Fruit fly (Drosophila melanogaster) whole organism, embryonic: ENCODE data around the gene Dbp73D.

ENCODE experiments used
- Aef1 ChIP-seq: fragments of 200-800 bp; sonication (Bioruptor generic); IDR thresholded peaks from 3 replicates; pipeline ENCODE4 v1.3.6; 2022; ENCODE audit warnings: missing biosample characterization, missing genetic modification characterization
- C15 ChIP-seq: fragments of 200-800 bp; sonication (Bioruptor generic); IDR thresholded peaks from 3 replicates; pipeline ENCODE4 v1.3.6; 2022; ENCODE audit warnings: missing biosample characterization, missing genetic modification characterization
- CG11696 ChIP-seq: fragments of 200-800 bp; sonication (Bioruptor generic); IDR thresholded peaks from 2 replicates; pipeline ENCODE4 v1.3.6; 2022; ENCODE audit warnings: missing biosample characterization, missing genetic modification characterization
- CG11723 ChIP-seq: fragments of 200-800 bp; sonication (Bioruptor generic); optimal IDR thresholded peaks from 2 replicates; lab custom pipeline; 2017; ENCODE audit warnings: missing biosample characterization, mild to moderate bottlenecking, missing genetic modification characterization
- CG12155 ChIP-seq: fragments of 200-800 bp; sonication (Bioruptor generic); optimal IDR thresholded peaks from 3 replicates; lab custom pipeline; 2016; ENCODE audit warnings: missing biosample characterization, missing genetic modification characterization
- CG14860 ChIP-seq: fragments of 200-800 bp; sonication (Bioruptor generic); IDR thresholded peaks from 3 replicates; pipeline ENCODE4 v1.3.6; 2022; ENCODE audit warnings: missing biosample characterization, missing genetic modification characterization; ENCODE audit not compliant: partially characterized antibody
- CG15479 ChIP-seq: fragments of 200-800 bp; sonication (Bioruptor generic); optimal IDR thresholded peaks from 3 replicates; lab custom pipeline; 2019; ENCODE audit warnings: missing biosample characterization, mild to moderate bottlenecking, missing genetic modification characterization, moderate library complexity
- CG17912 ChIP-seq: fragments of 200-800 bp; sonication (Bioruptor generic); optimal IDR thresholded peaks from 2 replicates; lab custom pipeline; 2018; ENCODE audit warnings: missing biosample characterization, mild to moderate bottlenecking, missing genetic modification characterization
- CG2129 ChIP-seq: fragments of 200-800 bp; sonication (Bioruptor generic); IDR thresholded peaks from 2 replicates; pipeline ENCODE4 v1.3.6; 2022; ENCODE audit warnings: missing biosample characterization, missing genetic modification characterization; ENCODE audit not compliant: partially characterized antibody
- CG2202 ChIP-seq: fragments of 200-800 bp; sonication (Bioruptor generic); optimal IDR thresholded peaks from 2 replicates; lab custom pipeline; 2018; ENCODE audit warnings: missing biosample characterization, mild to moderate bottlenecking, missing genetic modification characterization
- CG3995 ChIP-seq: fragments of 200-800 bp; sonication (Bioruptor generic); optimal IDR thresholded peaks from 3 replicates; lab custom pipeline; 2016; ENCODE audit warnings: missing biosample characterization, missing genetic modification characterization
- CG42726 ChIP-seq: fragments of 200-800 bp; sonication (Bioruptor generic); IDR thresholded peaks from 2 replicates; pipeline ENCODE4 v1.3.6; 2022; ENCODE audit warnings: missing biosample characterization, missing genetic modification characterization; ENCODE audit not compliant: partially characterized antibody
- CG7357 ChIP-seq: fragments of 200-800 bp; sonication (Bioruptor generic); IDR thresholded peaks from 3 replicates; pipeline ENCODE4 v1.3.6; 2022; ENCODE audit warnings: missing biosample characterization, missing genetic modification characterization
- CG9932 ChIP-seq: fragments of 200-800 bp; sonication (Bioruptor generic); IDR thresholded peaks from 2 replicates; pipeline ENCODE4 v1.3.6; 2022; ENCODE audit warnings: missing biosample characterization, missing genetic modification characterization
- CTCF ChIP-seq: fragments of 200-800 bp; sonication (Bioruptor generic); optimal IDR thresholded peaks from 2 replicates; lab custom pipeline; 2017; ENCODE audit warnings: missing biosample characterization, mild to moderate bottlenecking, missing genetic modification characterization, moderate library complexity
- D ChIP-seq, 2 experiments: fragments of 200-800 bp in 1 of 2; fragments of >200 bp in 1 of 2; sonication (Bioruptor generic) in 1 of 2; optimal IDR thresholded peaks; 2 replicates in 1 of 2; 3 replicates in 1 of 2; lab custom pipeline; 2017; ENCODE audit warnings: mild to moderate bottlenecking in 1 of 2, missing biosample characterization in 1 of 2, missing genetic modification characterization in 1 of 2, missing genetic modification reagents in 1 of 2
- D19A ChIP-seq: fragments of 200-800 bp; optimal IDR thresholded peaks from 3 replicates; lab custom pipeline; 2019; ENCODE audit warnings: missing biosample characterization, mild to moderate bottlenecking, missing genetic modification characterization, moderate library complexity
- Dll ChIP-seq: fragments of 200-800 bp; sonication (Bioruptor generic); IDR thresholded peaks from 4 replicates; pipeline ENCODE4 v1.3.6; 2022; ENCODE audit warnings: missing biosample characterization, missing genetic modification characterization; ENCODE audit not compliant: partially characterized antibody
- E2f1 ChIP-seq: fragments of 200-800 bp; sonication (Bioruptor generic); IDR thresholded peaks from 2 replicates; pipeline ENCODE4 v1.3.6; 2022; ENCODE audit warnings: missing biosample characterization, missing genetic modification characterization
- H2.0 ChIP-seq: fragments of 200-800 bp; sonication (Bioruptor generic); IDR thresholded peaks from 2 replicates; pipeline ENCODE4 v1.3.6; 2022; ENCODE audit warnings: missing biosample characterization, missing genetic modification characterization
- Lpt ChIP-seq: fragments of >200 bp; optimal IDR thresholded peaks from 2 replicates; lab custom pipeline; 2018; ENCODE audit warnings: missing biosample characterization, missing genetic modification characterization
- PHDP ChIP-seq: fragments of 200-800 bp; sonication (Bioruptor generic); optimal IDR thresholded peaks from 3 replicates; lab custom pipeline; 2018; ENCODE audit warnings: missing biosample characterization, mild to moderate bottlenecking, missing genetic modification characterization, moderate library complexity
- Ptx1 ChIP-seq: fragments of 200-800 bp; sonication (Bioruptor generic); IDR thresholded peaks from 2 replicates; pipeline ENCODE4 v1.3.6; 2022; ENCODE audit warnings: missing biosample characterization, missing genetic modification characterization
- aop ChIP-seq: fragments of 200-800 bp; sonication (Bioruptor generic); IDR thresholded peaks from 2 replicates; pipeline ENCODE4 v1.3.6; 2022; ENCODE audit warnings: missing biosample characterization, missing genetic modification characterization
- bigmax ChIP-seq: fragments of 200-800 bp; sonication (Bioruptor generic); optimal IDR thresholded peaks from 2 replicates; lab custom pipeline; 2018; ENCODE audit warnings: missing biosample characterization, mild to moderate bottlenecking, missing genetic modification characterization
- cad ChIP-seq: fragments of >200 bp; optimal IDR thresholded peaks from 2 replicates; lab custom pipeline; 2017; ENCODE audit warnings: missing biosample characterization, missing genetic modification characterization
- chif ChIP-seq, 2 experiments: fragments of 200-800 bp; sonication (Bioruptor generic); optimal IDR thresholded peaks; 3 replicates each; lab custom pipeline; 2016; ENCODE audit warnings: missing biosample characterization in 2 of 2, missing genetic modification characterization in 2 of 2
- crp ChIP-seq, 2 experiments: fragments of 200-800 bp; sonication (Bioruptor generic); optimal IDR thresholded peaks; 2 replicates in 1 of 2; 3 replicates in 1 of 2; lab custom pipeline; 2017; ENCODE audit warnings: missing biosample characterization in 2 of 2, missing genetic modification characterization in 2 of 2, mild to moderate bottlenecking in 1 of 2, moderate library complexity in 1 of 2
- insv ChIP-seq, 2 experiments: fragments of 200-800 bp; sonication (Bioruptor generic); optimal IDR thresholded peaks; 3 replicates each; lab custom pipeline; 2016 to 2018; ENCODE audit warnings: missing biosample characterization in 2 of 2, missing genetic modification characterization in 2 of 2
- ken ChIP-seq: fragments of 200-800 bp; sonication (Bioruptor generic); IDR thresholded peaks from 3 replicates; pipeline ENCODE4 v1.3.6; 2022; ENCODE audit warnings: missing biosample characterization, missing genetic modification characterization
- kni ChIP-seq: fragments of 200-800 bp; sonication (Bioruptor generic); optimal IDR thresholded peaks from 3 replicates; lab custom pipeline; 2017; ENCODE audit warnings: mild to moderate bottlenecking, missing biosample characterization, missing genetic modification reagents, missing genetic modification characterization
- nerfin-1 ChIP-seq: fragments of 200-800 bp; sonication (Bioruptor generic); optimal IDR thresholded peaks from 3 replicates; lab custom pipeline; 2019; ENCODE audit warnings: missing biosample characterization, mild to moderate bottlenecking, missing genetic modification characterization, moderate library complexity
- onecut ChIP-seq: fragments of 200-800 bp; sonication (Bioruptor generic); IDR thresholded peaks from 2 replicates; pipeline ENCODE4 v1.3.6; 2022; ENCODE audit warnings: missing biosample characterization, missing genetic modification characterization
- pros ChIP-seq: fragments of 200-800 bp; sonication (Bioruptor generic); optimal IDR thresholded peaks from 3 replicates; lab custom pipeline; 2019; ENCODE audit warnings: missing biosample characterization, mild to moderate bottlenecking, missing genetic modification characterization, moderate library complexity
- sob ChIP-seq: fragments of 200-800 bp; sonication (Bioruptor generic); IDR thresholded peaks from 2 replicates; pipeline ENCODE4 v1.3.6; 2022; ENCODE audit warnings: missing biosample characterization, missing genetic modification characterization
- tap ChIP-seq: fragments of 200-800 bp; optimal IDR thresholded peaks from 3 replicates; lab custom pipeline; 2019; ENCODE audit warnings: missing biosample characterization, mild to moderate bottlenecking, missing genetic modification characterization, moderate library complexity
- twi ChIP-seq: fragments of 200-800 bp; optimal IDR thresholded peaks from 2 replicates; lab custom pipeline; 2019; ENCODE audit warnings: missing biosample characterization, mild to moderate bottlenecking, missing genetic modification characterization, moderate library complexity
- unpg ChIP-seq: fragments of 200-800 bp; sonication (Bioruptor generic); optimal IDR thresholded peaks from 3 replicates; lab custom pipeline; 2018; ENCODE audit warnings: missing biosample characterization, mild to moderate bottlenecking, missing genetic modification characterization, moderate library complexity
- zen ChIP-seq: fragments of 200-800 bp; sonication (Bioruptor generic); optimal IDR thresholded peaks from 3 replicates; lab custom pipeline; 2018; ENCODE audit warnings: missing biosample characterization, mild to moderate bottlenecking, missing genetic modification characterization, moderate library complexity

Dbp73D gene

DNA sequence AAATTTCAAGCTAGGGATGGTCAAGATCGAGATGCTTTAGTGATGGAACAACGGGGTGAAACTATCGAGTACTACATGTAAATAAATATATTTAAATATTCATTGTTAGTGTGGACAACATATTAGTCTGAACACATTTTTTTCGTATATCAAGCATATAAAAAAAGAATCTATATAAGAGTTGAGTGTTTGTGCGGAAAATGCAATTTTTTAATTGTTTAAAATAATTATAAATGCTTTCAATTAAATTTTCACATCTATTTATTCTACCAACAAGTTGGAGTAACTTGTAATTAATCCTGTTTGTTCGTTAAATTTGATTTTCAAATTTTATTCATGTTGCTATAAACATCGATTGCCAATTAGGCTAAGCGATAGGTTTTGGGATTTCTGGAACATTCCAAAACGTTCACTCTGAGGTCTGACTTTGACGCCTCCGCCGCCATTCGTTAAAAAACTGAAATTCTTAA, 49.1 kb upstream of the Dbp73D start, which contains the start of the genes mus302 and CG9705 (continued):
- TF ChIP-seq onecut (GFP tag; lab: Robert Waterston, UW) (no peak), CG9932 (GFP tag; lab: Robert Waterston, UW) (peak; percentile 73), Dll (GFP tag; lab: Robert Waterston, UW) (peak; percentile 84), Aef1 (GFP tag; lab: Robert Waterston, UW) (peak; percentile 41; the same call in 2 of the 3 replicates), CG3995 (GFP tag; lab: Kevin White, UChicago) (peak; percentile 33), Lpt (GFP tag; lab: Kevin White, UChicago) (no peak), CG7357 (GFP tag; lab: Robert Waterston, UW) (peak; percentile 78), PHDP (tag; lab: Kevin White, UChicago) (peak; percentile 32), CG17912 (no peak), chif (GFP tag; optimal IDR thresholded peaks at IDR 0.05; lab: Kevin White, UChicago) (peak in 1 of 2 experiments; percentile 25), CG2129 (GFP tag; lab: Robert Waterston, UW) (peak; percentile 58; the same call in 1 of the 2 replicates), crp (GFP tag; optimal IDR thresholded peaks at IDR 0.05; lab: Kevin White, UChicago) (no peak), CG11696 (GFP tag; lab: Robert Waterston, UW) (no peak), nerfin-1 (tag; lab: Kevin White, UChicago) (peak; percentile 17), Ptx1 (GFP tag; lab: Robert Waterston, UW) (peak; percentile 41), CG42726 (GFP tag; lab: Robert Waterston, UW) (peak; percentile 36; the same call in 1 of the 2 replicates), CG12155 (GFP tag; lab: Kevin White, UChicago) (peak; percentile 33), CG11723 (GFP tag; lab: Kevin White, UChicago) (peak; percentile 7), CG14860 (peak; percentile 61), D19A (tag; lab: Kevin White, UChicago) (peak; percentile 12), unpg (GFP tag; lab: Kevin White, UChicago) (peak; percentile 27)

dm6 chr3L:16772755-16773523, 42.3 kb upstream of the Dbp73D start:
- no peak for TF ChIP-seq CG2202 (tag; lab: Kevin White, UChicago)
- TF ChIP-seq insv (GFP tag; optimal IDR thresholded peaks at IDR 0.05; lab: Kevin White, UChicago), result peak in 1 of 2 experiments; percentile 27
- TF ChIP-seq D (optimal IDR thresholded peaks at IDR 0.05; lab: Kevin White, UChicago), result peak; percentile 48
- TF ChIP-seq D (GFP tag; optimal IDR thresholded peaks at IDR 0.05; lab: Kevin White, UChicago), result no peak
- TF ChIP-seq twi (tag; lab: Kevin White, UChicago), result peak; percentile 74
- peak; percentile 99 for TF ChIP-seq zen
- no peak for TF ChIP-seq CTCF (GFP tag; lab: Kevin White, UChicago)
- no peak for TF ChIP-seq E2f1
- no peak for TF ChIP-seq ken (GFP tag; lab: Robert Waterston, UW)
- TF ChIP-seq bigmax, result peak; percentile 45
- TF ChIP-seq kni (GFP tag; lab: Kevin White, UChicago), result peak; percentile 20
- TF ChIP-seq cad (GFP tag; lab: Kevin White, UChicago), result peak; percentile 11
- TF ChIP-seq aop (GFP tag; lab: Robert Waterston, UW), result no peak
- no peak for TF ChIP-seq sob (GFP tag; lab: Robert Waterston, UW)
- 0 out of 3 replicates have a peak, but pooled peaks have one; percentile 17 for TF ChIP-seq C15
- TF ChIP-seq pros, result peak; percentile 92
- TF ChIP-seq tap (tag; lab: Kevin White, UChicago), result no peak
- TF ChIP-seq CG15479 (GFP tag; lab: Kevin White, UChicago), result peak; percentile 72
- no peak for TF ChIP-seq H2.0 (GFP tag; lab: Robert Waterston, UW)
